Worm (Caenorhabditis elegans) whole organism, L3 larva: ENCODE results near the gene B0244.15.

Experiments used
- R02D3.7 ChIP-seq: fragments of 150-350 bp; optimal IDR thresholded peaks from 2 replicates; lab custom pipeline; 2014; ENCODE audit warnings: missing biosample characterization, missing genetic modification characterization
- ZK546.5 ChIP-seq: sonication (generic microtip); optimal IDR thresholded peaks from 2 replicates; lab custom pipeline; 2017; ENCODE audit warnings: missing biosample characterization, missing genetic modification characterization
- aly-2 ChIP-seq: fragments of 150-350 bp; optimal IDR thresholded peaks from 2 replicates; lab custom pipeline; 2014; ENCODE audit warnings: missing biosample characterization, missing genetic modification characterization
- ama-1 ChIP-seq: fragments of 150-350 bp; optimal IDR thresholded peaks from 2 replicates; lab custom pipeline; 2018
- ceh-28 ChIP-seq: fragments of 150-350 bp; optimal IDR thresholded peaks from 2 replicates; lab custom pipeline; 2014; ENCODE audit warnings: missing biosample characterization, missing genetic modification reagents, missing genetic modification characterization
- ceh-9 ChIP-seq: sonication (generic microtip); optimal IDR thresholded peaks from 2 replicates; lab custom pipeline; 2018; ENCODE audit warnings: missing biosample characterization, missing genetic modification characterization
- daf-12 ChIP-seq: fragments of 150-350 bp; optimal IDR thresholded peaks from 2 replicates; lab custom pipeline; 2014; ENCODE audit warnings: missing biosample characterization, missing genetic modification reagents, missing genetic modification characterization
- egl-27 ChIP-seq: sonication (generic microtip); optimal IDR thresholded peaks from 4 replicates; lab custom pipeline; 2017; ENCODE audit warnings: missing biosample characterization, missing genetic modification reagents, missing genetic modification characterization
- egl-5 ChIP-seq: fragments of 150-350 bp; optimal IDR thresholded peaks from 2 replicates; lab custom pipeline; 2017; ENCODE audit warnings: missing biosample characterization, missing genetic modification reagents, missing genetic modification characterization, inconsistent platforms
- elt-1 ChIP-seq: fragments of 150-350 bp; optimal IDR thresholded peaks from 2 replicates; lab custom pipeline; 2014; ENCODE audit warnings: missing biosample characterization, missing genetic modification characterization
- elt-2 ChIP-seq: sonication (generic microtip); optimal IDR thresholded peaks from 2 replicates; lab custom pipeline; 2016; ENCODE audit warnings: missing genetic modification reagents, mild to moderate bottlenecking, missing genetic modification characterization, missing compliant biosample characterization
- elt-3 ChIP-seq, 3 experiments: fragments of 150-350 bp in 1 of 3; sonication (generic microtip) in 2 of 3; optimal IDR thresholded peaks; 2 replicates in 2 of 3; 4 replicates in 1 of 3; lab custom pipeline; 2014 to 2017; ENCODE audit warnings: missing biosample characterization in 3 of 3, missing genetic modification characterization in 3 of 3
- eor-1 ChIP-seq, 2 experiments: fragments of 150-350 bp; optimal IDR thresholded peaks; 2 replicates each; lab custom pipeline; 2014 to 2018; ENCODE audit warnings: missing biosample characterization in 2 of 2, missing genetic modification characterization in 2 of 2
- fkh-10 ChIP-seq: sonication (generic microtip); optimal IDR thresholded peaks from 2 replicates; lab custom pipeline; 2017; ENCODE audit warnings: missing biosample characterization, missing genetic modification reagents, missing genetic modification characterization
- fos-1 ChIP-seq: fragments of 150-350 bp; optimal IDR thresholded peaks from 2 replicates; lab custom pipeline; 2014; ENCODE audit warnings: missing biosample characterization, missing genetic modification characterization
- hmg-11 ChIP-seq: sonication (generic microtip); optimal IDR thresholded peaks from 2 replicates; lab custom pipeline; 2016; ENCODE audit warnings: missing genetic modification characterization, missing compliant biosample characterization
- jun-1 ChIP-seq: fragments of 150-350 bp; optimal IDR thresholded peaks from 2 replicates; lab custom pipeline; 2014; ENCODE audit warnings: missing biosample characterization, missing genetic modification reagents, missing genetic modification characterization
- lin-15B ChIP-seq: fragments of 150-350 bp; optimal IDR thresholded peaks from 2 replicates; lab custom pipeline; 2014; ENCODE audit warnings: missing biosample characterization, missing genetic modification characterization
- lin-39 ChIP-seq: fragments of 150-350 bp; optimal IDR thresholded peaks from 2 replicates; lab custom pipeline; 2018; ENCODE audit warnings: missing biosample characterization, missing genetic modification reagents, missing genetic modification characterization
- lsy-12 ChIP-seq: sonication (generic microtip); optimal IDR thresholded peaks from 2 replicates; lab custom pipeline; 2016; ENCODE audit warnings: mild to moderate bottlenecking, missing genetic modification characterization, missing compliant biosample characterization
- mdl-1 ChIP-seq: fragments of 150-350 bp; optimal IDR thresholded peaks from 2 replicates; lab custom pipeline; 2014; ENCODE audit warnings: missing biosample characterization, missing genetic modification characterization
- mml-1 ChIP-seq: fragments of 150-350 bp; sonication (generic microtip); optimal IDR thresholded peaks from 3 replicates; lab custom pipeline; 2014; ENCODE audit warnings: missing biosample characterization, missing genetic modification characterization
- nfya-1 ChIP-seq: sonication (generic microtip); optimal IDR thresholded peaks from 2 replicates; lab custom pipeline; 2017; ENCODE audit warnings: missing genetic modification characterization, mild to moderate bottlenecking, missing compliant biosample characterization, antibody characterized with exemption, moderate library complexity; ENCODE audit not compliant: insufficient read depth
- nhr-11 ChIP-seq: fragments of 150-350 bp; optimal IDR thresholded peaks from 2 replicates; lab custom pipeline; 2014; ENCODE audit warnings: missing biosample characterization, missing genetic modification characterization
- nhr-12 ChIP-seq: fragments of 150-350 bp; optimal IDR thresholded peaks from 2 replicates; lab custom pipeline; 2014; ENCODE audit warnings: missing biosample characterization, missing genetic modification characterization
- nhr-237 ChIP-seq: fragments of 150-350 bp; optimal IDR thresholded peaks from 2 replicates; lab custom pipeline; 2014; ENCODE audit warnings: missing biosample characterization, missing genetic modification characterization
- nhr-25 ChIP-seq: sonication (generic microtip); optimal IDR thresholded peaks from 2 replicates; lab custom pipeline; 2017; ENCODE audit warnings: missing biosample characterization, missing genetic modification characterization
- nhr-28 ChIP-seq: fragments of 150-350 bp; optimal IDR thresholded peaks from 2 replicates; lab custom pipeline; 2014; ENCODE audit warnings: missing biosample characterization, missing genetic modification characterization
- nhr-43 ChIP-seq: sonication (generic microtip); optimal IDR thresholded peaks from 2 replicates; lab custom pipeline; 2016; ENCODE audit warnings: mild to moderate bottlenecking, missing genetic modification characterization, missing compliant biosample characterization; ENCODE audit not compliant: poor library complexity, severe bottlenecking
- nhr-67 ChIP-seq: fragments of 150-350 bp; optimal IDR thresholded peaks from 2 replicates; lab custom pipeline; 2014; ENCODE audit warnings: missing biosample characterization, missing genetic modification characterization
- nhr-76 ChIP-seq: fragments of 150-350 bp; sonication (generic microtip); optimal IDR thresholded peaks from 5 replicates; lab custom pipeline; 2014; ENCODE audit warnings: missing biosample characterization, missing genetic modification characterization
- nhr-77 ChIP-seq: fragments of 150-350 bp; optimal IDR thresholded peaks from 2 replicates; lab custom pipeline; 2014; ENCODE audit warnings: missing biosample characterization, missing genetic modification characterization
- pha-4 ChIP-seq: fragments of 150-350 bp; optimal IDR thresholded peaks from 2 replicates; lab custom pipeline; 2014; ENCODE audit warnings: missing biosample characterization, missing genetic modification reagents, missing genetic modification characterization
- pqm-1 ChIP-seq: fragments of 150-350 bp; optimal IDR thresholded peaks from 2 replicates; lab custom pipeline; 2017; ENCODE audit warnings: missing biosample characterization, missing genetic modification characterization, inconsistent platforms
- sea-2 ChIP-seq: fragments of 150-350 bp; sonication (generic microtip); optimal IDR thresholded peaks from 4 replicates; lab custom pipeline; 2014; ENCODE audit warnings: missing biosample characterization, missing genetic modification reagents, missing genetic modification characterization
- skn-1 ChIP-seq: fragments of 150-350 bp; optimal IDR thresholded peaks from 2 replicates; lab custom pipeline; 2014; ENCODE audit warnings: missing biosample characterization, missing genetic modification characterization
- unc-39 ChIP-seq: sonication (generic microtip); optimal IDR thresholded peaks from 4 replicates; lab custom pipeline; 2017; ENCODE audit warnings: missing biosample characterization, missing genetic modification characterization
- unc-62 ChIP-seq: fragments of 150-350 bp; sonication (generic microtip); optimal IDR thresholded peaks from 4 replicates; lab custom pipeline; 2014; ENCODE audit warnings: missing biosample characterization, missing genetic modification reagents, missing genetic modification characterization
- zag-1 ChIP-seq: fragments of 150-350 bp; optimal IDR thresholded peaks from 2 replicates; lab custom pipeline; 2014; ENCODE audit warnings: missing biosample characterization, missing genetic modification characterization
- ztf-11 ChIP-seq: fragments of 150-350 bp; optimal IDR thresholded peaks from 2 replicates; lab custom pipeline; 2014; ENCODE audit warnings: missing biosample characterization, missing genetic modification characterization
- ztf-4 ChIP-seq: fragments of 150-350 bp; optimal IDR thresholded peaks from 2 replicates; lab custom pipeline; 2014; ENCODE audit warnings: missing biosample characterization, missing genetic modification characterization

The B0244.15 gene

ce11 chrIII:5706077-5706627 is 37.0 kb upstream of the B0244.15 start, which contains the start of gene rpl-23 (continued):
- no peak for TF ChIP-seq nhr-237 (tag; lab: Kevin White, UChicago)
- no peak for TF ChIP-seq elt-3 (tag; optimal IDR thresholded peaks at IDR 0.05; lab: Kevin White, UChicago)
- TF ChIP-seq nhr-28 = no peak
- TF ChIP-seq nhr-76 (tag; lab: Kevin White, UChicago) = no peak
- peak; percentile 99 for TF ChIP-seq pha-4 (tag; lab: Kevin White, UChicago)
- no peak for TF ChIP-seq unc-39 (tag; lab: Kevin White, UChicago)
- peak; percentile 80 for TF ChIP-seq nhr-11 (tag; lab: Kevin White, UChicago)
- no peak for TF ChIP-seq ceh-9 (tag; lab: Kevin White, UChicago)
- TF ChIP-seq egl-27 (tag; lab: Kevin White, UChicago) = peak; percentile 23
- TF ChIP-seq aly-2 (tag; lab: Kevin White, UChicago) = no peak
- TF ChIP-seq, all 47 proteins: peak for 29

ce11 chrIII:5707546-5707945 is 35.6 kb upstream of the B0244.15 start:
- TF ChIP-seq nhr-11 (tag; lab: Kevin White, UChicago) = no peak
- TF ChIP-seq nhr-12 = no peak
- no peak for TF ChIP-seq ceh-28 (tag; lab: Kevin White, UChicago)
- TF ChIP-seq ama-1 (lab: Kevin White, UChicago) = peak; percentile 19
- TF ChIP-seq, all 47 proteins: peak for 1

ce11 chrIII:5708024-5708423 is 35.2 kb upstream of the B0244.15 start:
- TF ChIP-seq nhr-76 (tag; lab: Kevin White, UChicago) = no peak
- TF ChIP-seq nhr-67 (tag; lab: Kevin White, UChicago) = no peak
- no peak for TF ChIP-seq egl-27 (tag; lab: Kevin White, UChicago)
- no peak for TF ChIP-seq nfya-1 (tag; lab: Kevin White, UChicago)
- no peak for TF ChIP-seq lsy-12
- TF ChIP-seq elt-1 (tag; lab: Kevin White, UChicago) = no peak
- TF ChIP-seq unc-62 (GFP tag; lab: Kevin White, UChicago) = no peak
- peak; percentile 69 for TF ChIP-seq lin-39 (tag; lab: Kevin White, UChicago)
- no peak for TF ChIP-seq ceh-28 (tag; lab: Kevin White, UChicago)

- TF ChIP-seq aly-2 (tag; lab: Kevin White, UChicago) = no peak
- TF ChIP-seq nhr-43 (tag; lab: Kevin White, UChicago) = no peak
- TF ChIP-seq elt-2 (tag; lab: Kevin White, UChicago) = peak; percentile 28
- TF ChIP-seq mdl-1 = no peak
- no peak for TF ChIP-seq nhr-11 (tag; lab: Kevin White, UChicago)
Observed at ce11 chrIII:5709224-5709623, 34.0 kb upstream of the B0244.15 start, which contains the start of gene hpo-28. TSS of gene hpo-28 (minus strand) at chrIII:5709324.

- TF ChIP-seq ztf-11 (tag; lab: Kevin White, UChicago) (no peak), nhr-28 (no peak), skn-1 (tag; lab: Kevin White, UChicago) (no peak), zag-1 (tag; lab: Kevin White, UChicago) (no peak), fos-1 (tag; lab: Kevin White, UChicago) (no peak), eor-1 (tag; optimal IDR thresholded peaks at IDR 0.05; lab: Kevin White, UChicago) (no peak), nhr-77 (tag; lab: Kevin White, UChicago) (no peak), nhr-12 (no peak), ZK546.5 (tag; lab: Kevin White, UChicago) (no peak), egl-5 (tag; lab: Kevin White, UChicago) (no peak)
Observed at ce11 chrIII:5710045-5710444, 33.1 kb upstream of the B0244.15 start, which contains the start of gene B0336.12. TSS of gene B0336.12 (minus strand) at chrIII:5710145.

ce11 chrIII:5710676-5711075 is 32.5 kb upstream of the B0244.15 start:
- peak; percentile 40 for TF ChIP-seq lin-39 (tag; lab: Kevin White, UChicago)
- TF ChIP-seq aly-2 (tag; lab: Kevin White, UChicago) = no peak
- no peak for TF ChIP-seq ceh-9 (tag; lab: Kevin White, UChicago)
- TF ChIP-seq fos-1 (tag; lab: Kevin White, UChicago) = no peak
- no peak for TF ChIP-seq egl-5 (tag; lab: Kevin White, UChicago)
- TF ChIP-seq R02D3.7 (tag; lab: Kevin White, UChicago) = no peak
- peak; percentile 55 for TF ChIP-seq lin-15B (tag; lab: Kevin White, UChicago)
- no peak for TF ChIP-seq ztf-11 (tag; lab: Kevin White, UChicago)
- TF ChIP-seq sea-2 (GFP tag; lab: Kevin White, UChicago) = no peak
- TF ChIP-seq ztf-4 (tag; lab: Kevin White, UChicago) = no peak
- peak; percentile 63 for TF ChIP-seq lsy-12
- TF ChIP-seq fkh-10 (GFP tag; lab: Kevin White, UChicago) = no peak
- no peak for TF ChIP-seq daf-12 (tag; lab: Kevin White, UChicago)
- TF ChIP-seq mml-1 = no peak
- TF ChIP-seq jun-1 (tag; lab: Kevin White, UChicago) = no peak
- no peak for TF ChIP-seq nhr-76 (tag; lab: Kevin White, UChicago)
- peak; percentile 58 for TF ChIP-seq elt-2 (tag; lab: Kevin White, UChicago)
- peak; percentile 18 for TF ChIP-seq skn-1 (tag; lab: Kevin White, UChicago)
- TF ChIP-seq hmg-11 (tag; lab: Kevin White, UChicago) = peak; percentile 5
- TF ChIP-seq ceh-28 (tag; lab: Kevin White, UChicago) = peak; percentile 28
- peak; percentile 49 for TF ChIP-seq pqm-1 (tag; lab: Kevin White, UChicago)
- peak; percentile 66 for TF ChIP-seq nhr-25 (tag; lab: Kevin White, UChicago)
- no peak for TF ChIP-seq nhr-28
